Fruit fly (Drosophila melanogaster) S2 (cell line): ENCODE results near the gene ND-13B.

ENCODE experiments used
- CG8478 ChIP-seq: fragments of >200 bp; optimal IDR thresholded peaks from 2 replicates; lab custom pipeline; 2018
- CTCF ChIP-seq, 2 experiments: fragments of >200 bp; optimal IDR thresholded peaks; 2 replicates each; lab custom pipeline; 2018

DNA sequence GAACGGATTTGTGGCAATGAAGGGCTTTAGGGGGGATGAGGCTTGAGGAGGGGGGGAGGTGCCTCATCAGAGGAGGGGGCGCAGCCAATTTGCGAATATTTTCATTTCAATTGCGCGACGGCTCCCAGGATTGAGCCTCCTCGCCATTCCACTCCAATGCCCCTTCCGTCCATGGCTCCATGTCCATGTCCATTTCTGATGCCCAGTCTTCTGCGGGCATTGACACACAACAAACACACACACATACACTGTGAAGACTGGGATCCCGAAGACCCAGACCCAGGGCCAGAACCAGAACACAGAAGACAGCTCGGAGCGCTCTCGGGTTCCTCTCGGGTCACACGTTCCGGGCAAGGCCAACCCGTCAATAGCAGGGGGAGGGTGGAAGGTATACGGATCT lies 21.8 kb upstream of the ND-13B start:
- no peak for TF ChIP-seq CG8478 (lab: Kevin White, UChicago)
- no peak for TF ChIP-seq CTCF (optimal IDR thresholded peaks at IDR 0.05; lab: Kevin White, UChicago)
